Worm (Caenorhabditis elegans) whole organism, late embryonic: ENCODE measurements around the gene C28G1.2.

Experiments used
- C38D4.7 ChIP-seq: fragments of 200-800 bp; sonication (Bioruptor generic); optimal IDR thresholded peaks from 2 replicates; lab custom pipeline; 2018; ENCODE audit warnings: mild to moderate bottlenecking, missing genetic modification characterization, moderate library complexity, missing compliant biosample characterization
- F13H6.1 ChIP-seq: sonication (generic microtip); optimal IDR thresholded peaks from 2 replicates; lab custom pipeline; 2016; ENCODE audit warnings: missing genetic modification characterization, missing compliant biosample characterization
- T23F11.4 ChIP-seq: fragments of 200-800 bp; sonication (Bioruptor generic); optimal IDR thresholded peaks from 2 replicates; lab custom pipeline; 2018; ENCODE audit warnings: mild to moderate bottlenecking, missing genetic modification characterization, missing compliant biosample characterization
- Y22D7AL.16 ChIP-seq: sonication (generic microtip); optimal IDR thresholded peaks from 2 replicates; lab custom pipeline; 2016; ENCODE audit warnings: missing genetic modification characterization, missing compliant biosample characterization
- ama-1 ChIP-seq: fragments of 150-350 bp; optimal IDR thresholded peaks from 2 replicates; lab custom pipeline; 2014
- ceh-2 ChIP-seq: sonication (generic microtip); optimal IDR thresholded peaks from 2 replicates; lab custom pipeline; 2016; ENCODE audit warnings: missing genotype, missing genetic modification characterization, missing compliant biosample characterization
- ceh-30 ChIP-seq: fragments of 150-350 bp; optimal IDR thresholded peaks from 2 replicates; lab custom pipeline; 2014; ENCODE audit warnings: missing biosample characterization, missing genetic modification characterization
- che-1 ChIP-seq: sonication (generic microtip); optimal IDR thresholded peaks from 2 replicates; lab custom pipeline; 2016; ENCODE audit warnings: mild to moderate bottlenecking, missing genetic modification characterization, missing compliant biosample characterization
- eyg-1 ChIP-seq: sonication (generic microtip); optimal IDR thresholded peaks from 2 replicates; lab custom pipeline; 2016; ENCODE audit warnings: missing genotype, missing genetic modification characterization, missing compliant biosample characterization
- mec-3 ChIP-seq: sonication (generic microtip); optimal IDR thresholded peaks from 2 replicates; lab custom pipeline; 2016; ENCODE audit warnings: borderline replicate concordance, missing genetic modification characterization, missing compliant biosample characterization
- pag-3 ChIP-seq: sonication (generic microtip); optimal IDR thresholded peaks from 2 replicates; lab custom pipeline; 2016; ENCODE audit warnings: missing compliant biosample characterization, missing genetic modification characterization, borderline replicate concordance
- pat-9 ChIP-seq: fragments of 200-800 bp; sonication (Bioruptor generic); optimal IDR thresholded peaks from 2 replicates; lab custom pipeline; 2018; ENCODE audit warnings: mild to moderate bottlenecking, missing genetic modification characterization, moderate library complexity, missing compliant biosample characterization
- pha-2 ChIP-seq: sonication (generic microtip); optimal IDR thresholded peaks from 2 replicates; lab custom pipeline; 2017; ENCODE audit warnings: mild to moderate bottlenecking, missing genetic modification characterization, missing compliant biosample characterization
- pha-4 ChIP-seq: fragments of 150-350 bp; optimal IDR thresholded peaks from 2 replicates; lab custom pipeline; 2018; ENCODE audit warnings: missing biosample characterization, missing genetic modification reagents, missing genetic modification characterization
- ref-2 ChIP-seq: sonication (generic microtip); optimal IDR thresholded peaks from 2 replicates; lab custom pipeline; 2016; ENCODE audit warnings: missing genetic modification characterization, missing compliant biosample characterization
- tbx-2 ChIP-seq: sonication (generic microtip); optimal IDR thresholded peaks from 2 replicates; lab custom pipeline; 2016; ENCODE audit warnings: missing genetic modification characterization, missing compliant biosample characterization
- unc-3 ChIP-seq, 2 experiments: fragments of 200-800 bp in 1 of 2; sonication (Bioruptor generic) in 1 of 2; sonication (generic microtip) in 1 of 2; conservative IDR thresholded peaks in 1 of 2; optimal IDR thresholded peaks in 1 of 2; 2 replicates each; pipeline versions ENCODE4 v1.3.6 to Lab custom; 2016 to 2022; ENCODE audit warnings: missing compliant biosample characterization in 2 of 2, missing genetic modification characterization in 2 of 2, missing genetic modification reagents in 1 of 2
- unc-55 ChIP-seq: sonication (generic microtip); optimal IDR thresholded peaks from 2 replicates; lab custom pipeline; 2017; ENCODE audit warnings: missing biosample characterization, missing genetic modification reagents, missing genetic modification characterization
- ztf-16 ChIP-seq: sonication (generic microtip); optimal IDR thresholded peaks from 2 replicates; lab custom pipeline; 2017; ENCODE audit warnings: missing genetic modification characterization, missing compliant biosample characterization

C28G1.2 gene

DNA sequence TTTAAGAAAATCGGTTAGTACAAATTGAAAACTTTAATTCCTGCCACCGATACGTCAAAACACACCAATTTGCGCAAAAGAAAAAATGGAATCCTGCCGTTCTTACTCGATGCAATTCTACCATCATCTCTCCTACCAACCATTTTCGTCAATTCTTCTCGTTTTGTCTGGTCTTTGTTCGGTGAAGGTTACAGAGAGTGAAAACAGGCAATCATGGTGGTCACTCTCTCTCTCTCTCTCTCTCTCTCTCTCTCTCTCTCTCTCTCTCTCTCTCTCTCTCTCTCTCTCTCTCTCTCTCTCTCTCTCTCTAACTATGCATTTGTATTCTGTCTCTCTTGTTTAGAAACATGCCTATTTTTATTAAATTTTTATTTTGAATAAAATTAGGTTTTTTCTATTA is 46.3 kb downstream of the C28G1.2 start:
- TF ChIP-seq eyg-1 (tag; lab: Kevin White, UChicago), result no peak
- TF ChIP-seq unc-55 (GFP tag; lab: Kevin White, UChicago), result no peak
- TF ChIP-seq ceh-30 (tag; lab: Kevin White, UChicago), result no peak
- no peak for TF ChIP-seq F13H6.1 (tag; lab: Kevin White, UChicago)
- TF ChIP-seq ref-2 (tag; lab: Kevin White, UChicago), result no peak
- no peak for TF ChIP-seq pat-9 (tag; lab: Kevin White, UChicago)
- TF ChIP-seq T23F11.4 (GFP tag; lab: Kevin White, UChicago), result no peak
- no peak for TF ChIP-seq tbx-2
- TF ChIP-seq mec-3, result no peak
- no peak for TF ChIP-seq pha-2
- no peak for TF ChIP-seq pag-3 (tag; lab: Kevin White, UChicago)
- TF ChIP-seq ama-1 (lab: Kevin White, UChicago), result no peak
- no peak for TF ChIP-seq C38D4.7 (GFP tag; lab: Kevin White, UChicago)
- no peak for TF ChIP-seq ztf-16 (tag; lab: Kevin White, UChicago)
- no peak for TF ChIP-seq Y22D7AL.16 (tag; lab: Kevin White, UChicago)
- TF ChIP-seq che-1, result no peak
- TF ChIP-seq unc-3 (GFP tag; conservative IDR thresholded peaks at IDR 0.05; lab: Robert Waterston, UW), result no peak
- TF ChIP-seq unc-3 (tag; optimal IDR thresholded peaks at IDR 0.05; lab: Kevin White, UChicago), result no peak
- no peak for TF ChIP-seq ceh-2
- no peak for TF ChIP-seq pha-4
